Worm (Caenorhabditis elegans) whole organism, L2 larva: ENCODE data around the gene rcat-1.
A peak's percentile ranks its signal among the peaks of the same experiment; 100 is the strongest.

Experiments
- aly-2 ChIP-seq: fragments of 150-350 bp; optimal IDR thresholded peaks from 2 replicates; lab custom pipeline; 2014; ENCODE audit warnings: missing biosample characterization, missing genetic modification characterization
- ama-1 ChIP-seq: fragments of 150-350 bp; optimal IDR thresholded peaks from 2 replicates; lab custom pipeline; 2018; ENCODE audit warnings: inconsistent platforms
- elt-1 ChIP-seq: fragments of 150-350 bp; optimal IDR thresholded peaks from 2 replicates; lab custom pipeline; 2014; ENCODE audit warnings: missing biosample characterization, missing genetic modification characterization
- fos-1 ChIP-seq: fragments of 150-350 bp; optimal IDR thresholded peaks from 2 replicates; lab custom pipeline; 2014; ENCODE audit warnings: missing biosample characterization, missing genetic modification characterization
- lin-13 ChIP-seq: fragments of 150-350 bp; optimal IDR thresholded peaks from 2 replicates; lab custom pipeline; 2014; ENCODE audit warnings: missing biosample characterization, missing genetic modification reagents, missing genetic modification characterization
- lin-39 ChIP-seq: fragments of 150-350 bp; optimal IDR thresholded peaks from 2 replicates; lab custom pipeline; 2014; ENCODE audit warnings: missing biosample characterization, missing genetic modification reagents, missing genetic modification characterization
- mdl-1 ChIP-seq, 2 experiments: fragments of 150-350 bp in 1 of 2; sonication (generic microtip) in 1 of 2; optimal IDR thresholded peaks; 2 replicates each; lab custom pipeline; 2017; ENCODE audit warnings: missing biosample characterization in 2 of 2, missing genetic modification characterization in 2 of 2
- nhr-11 ChIP-seq: fragments of 150-350 bp; optimal IDR thresholded peaks from 2 replicates; lab custom pipeline; 2014; ENCODE audit warnings: missing biosample characterization, missing genetic modification characterization
- nhr-129 ChIP-seq: fragments of 150-350 bp; optimal IDR thresholded peaks from 2 replicates; lab custom pipeline; 2014; ENCODE audit warnings: missing biosample characterization, missing genetic modification characterization
- nhr-25 ChIP-seq: fragments of 150-350 bp; sonication (generic microtip); optimal IDR thresholded peaks from 3 replicates; lab custom pipeline; 2014; ENCODE audit warnings: missing biosample characterization, missing genetic modification characterization
- skn-1 ChIP-seq: sonication (generic microtip); optimal IDR thresholded peaks from 2 replicates; lab custom pipeline; 2017; ENCODE audit warnings: missing biosample characterization, missing genetic modification characterization
- snpc-4 ChIP-seq: fragments of 150-350 bp; optimal IDR thresholded peaks from 2 replicates; lab custom pipeline; 2014; ENCODE audit warnings: missing biosample characterization, missing genetic modification characterization

DNA sequence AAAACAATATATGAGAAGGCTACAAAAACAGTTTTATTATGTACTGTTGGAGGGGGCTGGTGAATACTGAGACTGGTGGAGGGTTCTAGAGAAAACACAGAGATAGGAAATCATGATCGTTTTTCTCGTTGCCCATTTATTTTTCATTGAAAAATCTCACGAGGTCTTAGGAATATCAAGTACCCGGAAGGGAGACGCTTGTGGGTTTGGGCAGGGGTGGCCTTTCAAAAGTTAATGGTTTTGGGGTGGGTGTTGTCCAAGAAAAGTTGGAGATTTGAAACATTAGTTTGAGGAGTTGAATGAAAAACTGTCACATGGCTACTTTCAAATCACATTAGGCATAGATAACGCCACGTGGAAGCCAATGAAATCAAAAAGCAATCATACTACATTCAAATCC lies 39.5 kb upstream of the rcat-1 start:
- TF ChIP-seq nhr-11 (tag; lab: Kevin White, UChicago) (no peak), ama-1 (lab: Kevin White, UChicago) (no peak), mdl-1 (tag; optimal IDR thresholded peaks at IDR 0.05; lab: Kevin White, UChicago) (no peak), elt-1 (no peak), lin-39 (tag; lab: Kevin White, UChicago) (peak; percentile 24), lin-13 (GFP tag; lab: Kevin White, UChicago) (no peak), nhr-25 (tag; lab: Kevin White, UChicago) (no peak), snpc-4 (tag; lab: Kevin White, UChicago) (no peak), skn-1 (no peak), aly-2 (tag; lab: Kevin White, UChicago) (no peak), fos-1 (tag; lab: Kevin White, UChicago) (no peak), nhr-129 (tag; lab: Kevin White, UChicago) (peak; percentile 20)
